Worm (Caenorhabditis elegans) whole organism, late embryonic: ENCODE measurements around the gene F18F11.4.

Experiments used
- lin-11 ChIP-seq: fragments of 200-800 bp; sonication (Bioruptor generic); optimal IDR thresholded peaks from 2 replicates; lab custom pipeline; 2018; ENCODE audit warnings: mild to moderate bottlenecking, missing genetic modification characterization, missing compliant biosample characterization
- tbx-2 ChIP-seq: sonication (generic microtip); optimal IDR thresholded peaks from 2 replicates; lab custom pipeline; 2016; ENCODE audit warnings: missing genetic modification characterization, missing compliant biosample characterization

ce11 chrIV:305101-305500, 25.5 kb upstream of the F18F11.4 start:
- TF ChIP-seq tbx-2 = no peak
- TF ChIP-seq lin-11 = no peak
